Worm (Caenorhabditis elegans) whole organism, late embryonic: ENCODE results near the gene aat-1.

Source experiments
- F13H6.1 ChIP-seq: sonication (generic microtip); optimal IDR thresholded peaks from 2 replicates; lab custom pipeline; 2016; ENCODE audit warnings: missing genetic modification characterization, missing compliant biosample characterization
- T23F11.4 ChIP-seq: fragments of 200-800 bp; sonication (Bioruptor generic); optimal IDR thresholded peaks from 2 replicates; lab custom pipeline; 2018; ENCODE audit warnings: mild to moderate bottlenecking, missing genetic modification characterization, missing compliant biosample characterization
- ceh-14 ChIP-seq: sonication (generic microtip); optimal IDR thresholded peaks from 2 replicates; lab custom pipeline; 2016; ENCODE audit warnings: missing genotype, missing genetic modification characterization, missing compliant biosample characterization
- ceh-24 ChIP-seq: sonication (generic microtip); optimal IDR thresholded peaks from 2 replicates; lab custom pipeline; 2016; ENCODE audit warnings: mild to moderate bottlenecking, missing genetic modification characterization, missing compliant biosample characterization
- ceh-31 ChIP-seq: sonication (generic microtip); optimal IDR thresholded peaks from 2 replicates; lab custom pipeline; 2016; ENCODE audit warnings: missing genetic modification characterization, missing compliant biosample characterization
- ceh-45 ChIP-seq: fragments of 200-800 bp; sonication (Bioruptor generic); IDR thresholded peaks from 2 replicates; pipeline ENCODE4 v1.3.6; 2022; ENCODE audit warnings: missing genetic modification reagents, missing genetic modification characterization, missing compliant biosample characterization
- ceh-48 ChIP-seq: sonication (generic microtip); optimal IDR thresholded peaks from 2 replicates; lab custom pipeline; 2016; ENCODE audit warnings: missing genetic modification characterization, inconsistent platforms, missing compliant biosample characterization
- ceh-9 ChIP-seq: sonication (generic microtip); optimal IDR thresholded peaks from 2 replicates; lab custom pipeline; 2016; ENCODE audit warnings: mild to moderate bottlenecking, missing genetic modification characterization, inconsistent platforms, missing compliant biosample characterization
- dve-1 ChIP-seq: sonication (generic microtip); optimal IDR thresholded peaks from 2 replicates; lab custom pipeline; 2017; ENCODE audit warnings: antibody characterized with exemption, mild to moderate bottlenecking, missing genetic modification characterization, missing compliant biosample characterization
- elt-2 ChIP-seq: sonication (generic microtip); optimal IDR thresholded peaks from 2 replicates; lab custom pipeline; 2016; ENCODE audit warnings: missing genetic modification reagents, missing genetic modification characterization, missing compliant biosample characterization
- ets-4 ChIP-seq: sonication (generic microtip); optimal IDR thresholded peaks from 2 replicates; lab custom pipeline; 2016; ENCODE audit warnings: missing genetic modification characterization, missing compliant biosample characterization
- hlh-6 ChIP-seq: sonication (generic microtip); optimal IDR thresholded peaks from 2 replicates; lab custom pipeline; 2016; ENCODE audit warnings: missing genotype, missing genetic modification characterization, missing compliant biosample characterization
- hlh-8 ChIP-seq: sonication (generic microtip); optimal IDR thresholded peaks from 2 replicates; lab custom pipeline; 2016; ENCODE audit warnings: missing genotype, missing genetic modification characterization, missing compliant biosample characterization
- mec-3 ChIP-seq: sonication (generic microtip); optimal IDR thresholded peaks from 2 replicates; lab custom pipeline; 2016; ENCODE audit warnings: borderline replicate concordance, missing genetic modification characterization, missing compliant biosample characterization
- nfya-1 ChIP-seq: sonication (generic microtip); optimal IDR thresholded peaks from 2 replicates; lab custom pipeline; 2017; ENCODE audit warnings: missing genetic modification characterization, mild to moderate bottlenecking, missing compliant biosample characterization, antibody characterized with exemption, moderate library complexity
- nhr-232 ChIP-seq: sonication (generic microtip); optimal IDR thresholded peaks from 2 replicates; lab custom pipeline; 2016; ENCODE audit warnings: missing genetic modification characterization, missing compliant biosample characterization
- npax-4 ChIP-seq: sonication (generic microtip); optimal IDR thresholded peaks from 2 replicates; lab custom pipeline; 2016; ENCODE audit warnings: missing genetic modification characterization, missing compliant biosample characterization
- pag-3 ChIP-seq: sonication (generic microtip); optimal IDR thresholded peaks from 2 replicates; lab custom pipeline; 2016; ENCODE audit warnings: missing compliant biosample characterization, missing genetic modification characterization, borderline replicate concordance
- pat-9 ChIP-seq: fragments of 200-800 bp; sonication (Bioruptor generic); optimal IDR thresholded peaks from 2 replicates; lab custom pipeline; 2018; ENCODE audit warnings: mild to moderate bottlenecking, missing genetic modification characterization, moderate library complexity, missing compliant biosample characterization
- pax-1 ChIP-seq: fragments of 150-350 bp; optimal IDR thresholded peaks from 2 replicates; lab custom pipeline; 2014; ENCODE audit warnings: missing biosample characterization, missing genetic modification characterization
- pha-4 ChIP-seq: fragments of 150-350 bp; optimal IDR thresholded peaks from 2 replicates; lab custom pipeline; 2018; ENCODE audit warnings: missing biosample characterization, missing genetic modification reagents, missing genetic modification characterization
- pqm-1 ChIP-seq: sonication (generic microtip); optimal IDR thresholded peaks from 2 replicates; lab custom pipeline; 2016; ENCODE audit warnings: missing genetic modification characterization, missing compliant biosample characterization
- pros-1 ChIP-seq: fragments of 150-350 bp; optimal IDR thresholded peaks from 2 replicates; lab custom pipeline; 2014; ENCODE audit warnings: missing biosample characterization, missing genetic modification reagents, missing genetic modification characterization
- ref-2 ChIP-seq: sonication (generic microtip); optimal IDR thresholded peaks from 2 replicates; lab custom pipeline; 2016; ENCODE audit warnings: missing genetic modification characterization, missing compliant biosample characterization
- rnt-1 ChIP-seq: sonication (generic microtip); optimal IDR thresholded peaks from 2 replicates; lab custom pipeline; 2016; ENCODE audit warnings: missing genetic modification characterization, missing compliant biosample characterization
- sox-2 ChIP-seq: fragments of 200-800 bp; sonication (Bioruptor generic); IDR thresholded peaks from 2 replicates; pipeline ENCODE4 v1.3.6; 2022; ENCODE audit warnings: missing genetic modification reagents, missing genetic modification characterization, missing compliant biosample characterization
- tbx-2 ChIP-seq: sonication (generic microtip); optimal IDR thresholded peaks from 2 replicates; lab custom pipeline; 2016; ENCODE audit warnings: missing genetic modification characterization, missing compliant biosample characterization
- tbx-7 ChIP-seq: sonication (generic microtip); optimal IDR thresholded peaks from 2 replicates; lab custom pipeline; 2016; ENCODE audit warnings: missing genotype, missing genetic modification characterization, missing compliant biosample characterization
- unc-42 ChIP-seq: sonication (generic microtip); optimal IDR thresholded peaks from 2 replicates; lab custom pipeline; 2016; ENCODE audit warnings: missing genotype, missing genetic modification characterization, missing compliant biosample characterization
- unc-55 ChIP-seq: sonication (generic microtip); optimal IDR thresholded peaks from 2 replicates; lab custom pipeline; 2017; ENCODE audit warnings: missing biosample characterization, missing genetic modification reagents, missing genetic modification characterization

aat-1 gene

ce11 chrIV:9601595-9601994 lies at the start of gene aat-1:
aat-1 (minus strand) TSS chrIV:9601695.
- TF ChIP-seq npax-4 (no peak), ceh-31 (tag; lab: Kevin White, UChicago) (no peak), tbx-7 (tag; lab: Kevin White, UChicago) (no peak), tbx-2 (no peak), ceh-9 (tag; lab: Kevin White, UChicago) (no peak), nhr-232 (tag; lab: Kevin White, UChicago) (no peak), T23F11.4 (GFP tag; lab: Kevin White, UChicago) (no peak), pros-1 (tag; lab: Kevin White, UChicago) (no peak), rnt-1 (tag; lab: Kevin White, UChicago) (no peak)

- peak; percentile 69 for TF ChIP-seq elt-2
- TF ChIP-seq pag-3 (tag; lab: Kevin White, UChicago), result no peak
Observed at ce11 chrIV:9651234-9651633, 49.7 kb upstream of the aat-1 start, which contains the start of gene chca-1. chca-1 (plus strand) TSS chrIV:9651394.

- TF ChIP-seq hlh-8 (no peak), sox-2 (no peak), unc-55 (no peak), pat-9 (no peak), ets-4 (tag; lab: Kevin White, UChicago) (no peak), mec-3 (tag; lab: Kevin White, UChicago) (no peak), ceh-24 (tag; lab: Kevin White, UChicago) (no peak), ref-2 (tag; lab: Kevin White, UChicago) (no peak), F13H6.1 (no peak)
Observed at ce11 chrIV:9648682-9649081, 47.2 kb upstream of the aat-1 start, which contains the start of gene srm-3. srm-3 (plus strand) TSS chrIV:9648982.

- TF ChIP-seq pha-4 (tag; lab: Kevin White, UChicago) (no peak), nfya-1 (tag; lab: Kevin White, UChicago) (peak; percentile 17), unc-42 (tag; lab: Kevin White, UChicago) (peak; percentile 11), dve-1 (peak; percentile 0), ceh-31 (tag; lab: Kevin White, UChicago) (peak; percentile 43), ceh-45 (GFP tag; lab: Robert Waterston, UW) (no peak), unc-55 (peak; percentile 25)
Observed at ce11 chrIV:9647789-9648361, 46.4 kb upstream of the aat-1 start, which contains the start of gene amph-1. amph-1 (minus strand) TSS chrIV:9647873.

- TF ChIP-seq ceh-45 (GFP tag; lab: Robert Waterston, UW), result no peak
- no peak for TF ChIP-seq nhr-232 (tag; lab: Kevin White, UChicago)
- TF ChIP-seq pag-3 (tag; lab: Kevin White, UChicago), result no peak
Observed at ce11 chrIV:9643188-9643587, 41.7 kb upstream of the aat-1 start, which contains the start of gene degl-2. degl-2 (plus strand) TSS chrIV:9643488.

ce11 chrIV:9641925-9642324 lies 40.4 kb upstream of the aat-1 start, which contains the start of gene del-2:
del-2 (minus strand) TSS chrIV:9642025.
- TF ChIP-seq ets-4 (tag; lab: Kevin White, UChicago) (no peak), ceh-14 (tag; lab: Kevin White, UChicago) (peak; percentile 15), nfya-1 (tag; lab: Kevin White, UChicago) (no peak), hlh-6 (tag; lab: Kevin White, UChicago) (no peak)
- TF ChIP-seq, all 69 proteins: peak for 1

ce11 chrIV:9634848-9635247 lies 33.4 kb upstream of the aat-1 start, which contains the start of gene mca-1:
mca-1 (minus strand) TSS chrIV:9634948.
- TF ChIP-seq pqm-1 (tag; lab: Kevin White, UChicago) (no peak), ceh-48 (tag; lab: Kevin White, UChicago) (no peak), pax-1 (tag; lab: Kevin White, UChicago) (no peak), pros-1 (tag; lab: Kevin White, UChicago) (no peak), nfya-1 (tag; lab: Kevin White, UChicago) (no peak)
- TF ChIP-seq, all 69 proteins: peak for 0
